Worm (Caenorhabditis elegans) whole organism, young adult: ENCODE measurements around the gene C02F5.10.

ENCODE experiments used
- B0019.2 ChIP-seq: fragments of 200-800 bp; sonication (Bioruptor generic); conservative IDR thresholded peaks from 2 replicates; pipeline ENCODE4 v1.3.6; 2022; ENCODE audit warnings: missing genetic modification reagents, missing genetic modification characterization, missing compliant biosample characterization
- B0261.1 ChIP-seq: sonication (generic microtip); optimal IDR thresholded peaks from 2 replicates; lab custom pipeline; 2016; ENCODE audit warnings: mild to moderate bottlenecking, missing genetic modification characterization, moderate library complexity, missing compliant biosample characterization
- C17E4.6 ChIP-seq: fragments of 200-800 bp; sonication (Bioruptor generic); IDR thresholded peaks from 2 replicates; pipeline ENCODE4 v1.3.6; 2022; ENCODE audit warnings: missing genetic modification reagents, missing genetic modification characterization, missing compliant biosample characterization
- D2030.7 ChIP-seq: fragments of 200-800 bp; sonication (Bioruptor generic); IDR thresholded peaks from 2 replicates; pipeline ENCODE4 v1.3.6; 2022; ENCODE audit warnings: missing genetic modification reagents, missing genetic modification characterization, missing compliant biosample characterization
- F33H1.4 ChIP-seq: fragments of 200-800 bp; sonication (Bioruptor generic); IDR thresholded peaks from 2 replicates; pipeline ENCODE4 v1.3.6; 2022; ENCODE audit warnings: missing genetic modification reagents, missing genetic modification characterization, missing compliant biosample characterization
- F39B2.1 ChIP-seq: fragments of 200-800 bp; sonication (Bioruptor generic); IDR thresholded peaks from 2 replicates; pipeline ENCODE4 v1.3.6; 2022; ENCODE audit warnings: missing genetic modification reagents, missing genetic modification characterization, missing compliant biosample characterization
- F55B11.4 ChIP-seq: sonication (generic microtip); optimal IDR thresholded peaks from 2 replicates; lab custom pipeline; 2016; ENCODE audit warnings: missing compliant biosample characterization, missing genetic modification characterization, borderline replicate concordance; ENCODE audit not compliant: insufficient read depth
- F57A8.1 ChIP-seq: fragments of 200-800 bp; sonication (Bioruptor generic); optimal IDR thresholded peaks from 2 replicates; lab custom pipeline; 2018; ENCODE audit warnings: mild to moderate bottlenecking, missing genetic modification characterization, moderate library complexity, missing compliant biosample characterization
- F57C9.4 ChIP-seq: sonication (generic microtip); optimal IDR thresholded peaks from 2 replicates; lab custom pipeline; 2017; ENCODE audit warnings: mild to moderate bottlenecking, missing genetic modification characterization, missing compliant biosample characterization
- T07F8.4 ChIP-seq: sonication (generic microtip); optimal IDR thresholded peaks from 2 replicates; lab custom pipeline; 2016; ENCODE audit warnings: mild to moderate bottlenecking, missing genetic modification characterization, moderate library complexity, missing compliant biosample characterization
- Y79H2A.3 ChIP-seq: fragments of 200-800 bp; sonication (Bioruptor generic); conservative IDR thresholded peaks from 2 replicates; pipeline ENCODE4 v1.3.6; 2022; ENCODE audit warnings: missing genetic modification reagents, missing genetic modification characterization, missing compliant biosample characterization
- ama-1 ChIP-seq, 3 experiments: fragments of 150-350 bp in 1 of 3; sonication (generic microtip) in 2 of 3; optimal IDR thresholded peaks; 2 replicates each; lab custom pipeline; 2014 to 2018; ENCODE audit warnings: missing biosample characterization in 2 of 3, missing genetic modification characterization in 2 of 3, missing genetic modification reagents in 2 of 3
- aptf-3 ChIP-seq: fragments of 200-800 bp; sonication (Bioruptor generic); IDR thresholded peaks from 2 replicates; pipeline ENCODE4 v1.3.6; 2022; ENCODE audit warnings: missing genetic modification characterization, missing compliant biosample characterization
- athp-1 ChIP-seq: sonication (generic microtip); optimal IDR thresholded peaks from 2 replicates; lab custom pipeline; 2017; ENCODE audit warnings: mild to moderate bottlenecking, missing genetic modification characterization, missing compliant biosample characterization
- attf-5 ChIP-seq: fragments of 200-800 bp; sonication (Bioruptor generic); optimal IDR thresholded peaks from 2 replicates; lab custom pipeline; 2018; ENCODE audit warnings: mild to moderate bottlenecking, missing genetic modification characterization, missing compliant biosample characterization
- bed-1 ChIP-seq: fragments of 200-800 bp; sonication (Bioruptor generic); IDR thresholded peaks from 2 replicates; pipeline ENCODE4 v1.3.6; 2022; ENCODE audit warnings: missing genetic modification reagents, missing genetic modification characterization, missing compliant biosample characterization
- cebp-1 ChIP-seq, 2 experiments: fragments of 200-800 bp in 1 of 2; sonication (Bioruptor generic) in 1 of 2; sonication (generic microtip) in 1 of 2; IDR thresholded peaks in 1 of 2; optimal IDR thresholded peaks in 1 of 2; 2 replicates each; pipeline versions ENCODE4 v1.3.6 to Lab custom; 2017 to 2022; ENCODE audit warnings: missing compliant biosample characterization in 2 of 2, missing genetic modification characterization in 2 of 2, mild to moderate bottlenecking in 1 of 2, missing genetic modification reagents in 1 of 2, moderate library complexity in 1 of 2
- ceh-91 ChIP-seq: fragments of 200-800 bp; sonication (Bioruptor generic); IDR thresholded peaks from 2 replicates; pipeline ENCODE4 v1.3.6; 2022; ENCODE audit warnings: missing genetic modification reagents, missing genetic modification characterization, missing compliant biosample characterization
- egl-18 ChIP-seq: fragments of 200-800 bp; sonication (Bioruptor generic); IDR thresholded peaks from 2 replicates; pipeline ENCODE4 v1.3.6; 2022; ENCODE audit warnings: missing genetic modification reagents, missing genetic modification characterization, missing compliant biosample characterization
- ets-4 ChIP-seq: fragments of 200-800 bp; sonication (Bioruptor generic); optimal IDR thresholded peaks from 2 replicates; lab custom pipeline; 2018; ENCODE audit warnings: mild to moderate bottlenecking, missing genetic modification characterization, missing compliant biosample characterization
- him-1 ChIP-seq: sonication (generic microtip); optimal IDR thresholded peaks from 2 replicates; lab custom pipeline; 2016; ENCODE audit warnings: missing genotype, missing genetic modification reagents, missing genetic modification characterization, missing compliant biosample characterization
- hlh-12 ChIP-seq: sonication (generic microtip); optimal IDR thresholded peaks from 2 replicates; lab custom pipeline; 2016; ENCODE audit warnings: missing genetic modification characterization, missing compliant biosample characterization
- hlh-26 ChIP-seq: fragments of 200-800 bp; sonication (Bioruptor generic); conservative IDR thresholded peaks from 2 replicates; pipeline ENCODE4 v1.3.6; 2022; ENCODE audit warnings: missing genetic modification reagents, missing genetic modification characterization, missing compliant biosample characterization
- hmg-20 ChIP-seq: fragments of 200-800 bp; sonication (Bioruptor generic); IDR thresholded peaks from 2 replicates; pipeline ENCODE4 v1.3.6; 2022; ENCODE audit warnings: missing genetic modification reagents, missing genetic modification characterization, missing compliant biosample characterization
- hsf-1 ChIP-seq: fragments of 200-800 bp; sonication (Bioruptor generic); IDR thresholded peaks from 2 replicates; pipeline ENCODE4 v1.3.6; 2022; ENCODE audit warnings: missing genetic modification reagents, missing genetic modification characterization, missing compliant biosample characterization
- let-607 ChIP-seq, 2 experiments: fragments of 200-800 bp in 1 of 2; sonication (Bioruptor generic) in 1 of 2; sonication (generic microtip) in 1 of 2; optimal IDR thresholded peaks; 2 replicates each; lab custom pipeline; 2016 to 2018; ENCODE audit warnings: mild to moderate bottlenecking in 2 of 2, missing compliant biosample characterization in 2 of 2, missing genetic modification characterization in 2 of 2, moderate library complexity in 2 of 2, missing genotype in 1 of 2
- lin-54 ChIP-seq: fragments of 200-800 bp; sonication (Bioruptor generic); optimal IDR thresholded peaks from 2 replicates; lab custom pipeline; 2018; ENCODE audit warnings: mild to moderate bottlenecking, missing genetic modification characterization, missing compliant biosample characterization
- madf-10 ChIP-seq: sonication (generic microtip); optimal IDR thresholded peaks from 2 replicates; lab custom pipeline; 2016; ENCODE audit warnings: mild to moderate bottlenecking, missing genetic modification characterization, missing compliant biosample characterization
- mes-4 ChIP-seq: sonication (generic microtip); optimal IDR thresholded peaks from 2 replicates; lab custom pipeline; 2016; ENCODE audit warnings: missing genotype, missing genetic modification characterization, missing compliant biosample characterization
- mxl-1 ChIP-seq: sonication (generic microtip); optimal IDR thresholded peaks from 2 replicates; lab custom pipeline; 2016; ENCODE audit warnings: missing genetic modification characterization, missing compliant biosample characterization
- nhr-120 ChIP-seq: fragments of 200-800 bp; sonication (Bioruptor generic); IDR thresholded peaks from 2 replicates; pipeline ENCODE4 v1.3.6; 2022; ENCODE audit warnings: missing genetic modification characterization, missing compliant biosample characterization
- nhr-80 ChIP-seq: sonication (generic microtip); optimal IDR thresholded peaks from 2 replicates; lab custom pipeline; 2016; ENCODE audit warnings: missing genetic modification characterization, missing compliant biosample characterization
- nhr-90 ChIP-seq: sonication (generic microtip); optimal IDR thresholded peaks from 2 replicates; lab custom pipeline; 2016; ENCODE audit warnings: missing genotype, mild to moderate bottlenecking, missing genetic modification characterization, missing compliant biosample characterization
- pbrm-1 ChIP-seq: fragments of 200-800 bp; sonication (Bioruptor generic); IDR thresholded peaks from 2 replicates; pipeline ENCODE4 v1.3.6; 2022; ENCODE audit warnings: missing genetic modification reagents, missing genetic modification characterization, missing compliant biosample characterization
- pha-4 ChIP-seq: fragments of 150-350 bp; sonication (generic microtip); optimal IDR thresholded peaks from 2 replicates; lab custom pipeline; 2014; ENCODE audit warnings: missing biosample characterization, missing genetic modification reagents, missing genetic modification characterization
- repo-1 ChIP-seq: sonication (generic microtip); optimal IDR thresholded peaks from 2 replicates; lab custom pipeline; 2017; ENCODE audit warnings: mild to moderate bottlenecking, missing genetic modification characterization, missing compliant biosample characterization
- rpc-1 ChIP-seq, 2 experiments: fragments of 150-350 bp in 1 of 2; sonication (generic microtip) in 1 of 2; optimal IDR thresholded peaks; 2 replicates each; lab custom pipeline; 2014 to 2018; ENCODE audit warnings: missing biosample characterization in 1 of 2, missing genetic modification characterization in 1 of 2, missing genetic modification reagents in 1 of 2, missing genotype in 1 of 2
- snpc-1.1 ChIP-seq: sonication (generic microtip); optimal IDR thresholded peaks from 2 replicates; lab custom pipeline; 2017; ENCODE audit warnings: missing genetic modification characterization, mild to moderate bottlenecking, missing compliant biosample characterization, antibody characterized with exemption, moderate library complexity, missing genotype, missing genetic modification reagents; ENCODE audit not compliant: insufficient read depth
- tbx-9 ChIP-seq: sonication (generic microtip); optimal IDR thresholded peaks from 2 replicates; lab custom pipeline; 2016; ENCODE audit warnings: borderline replicate concordance, missing genetic modification characterization, inconsistent platforms, missing compliant biosample characterization
- tlf-1 ChIP-seq: fragments of 200-800 bp; sonication (Bioruptor generic); optimal IDR thresholded peaks from 2 replicates; lab custom pipeline; 2018; ENCODE audit warnings: mild to moderate bottlenecking, missing genetic modification characterization, missing compliant biosample characterization
- unc-62 ChIP-seq: fragments of 150-350 bp; optimal IDR thresholded peaks from 2 replicates; lab custom pipeline; 2014; ENCODE audit warnings: missing biosample characterization, missing genetic modification reagents, missing genetic modification characterization
- ztf-26 ChIP-seq: sonication (generic microtip); optimal IDR thresholded peaks from 2 replicates; lab custom pipeline; 2017; ENCODE audit warnings: missing genetic modification characterization, missing compliant biosample characterization
- ztf-28 ChIP-seq: fragments of 200-800 bp; sonication (Bioruptor generic); IDR thresholded peaks from 2 replicates; pipeline ENCODE4 v1.3.6; 2022; ENCODE audit warnings: missing genetic modification reagents, missing genetic modification characterization, missing compliant biosample characterization

The C02F5.10 gene

DNA sequence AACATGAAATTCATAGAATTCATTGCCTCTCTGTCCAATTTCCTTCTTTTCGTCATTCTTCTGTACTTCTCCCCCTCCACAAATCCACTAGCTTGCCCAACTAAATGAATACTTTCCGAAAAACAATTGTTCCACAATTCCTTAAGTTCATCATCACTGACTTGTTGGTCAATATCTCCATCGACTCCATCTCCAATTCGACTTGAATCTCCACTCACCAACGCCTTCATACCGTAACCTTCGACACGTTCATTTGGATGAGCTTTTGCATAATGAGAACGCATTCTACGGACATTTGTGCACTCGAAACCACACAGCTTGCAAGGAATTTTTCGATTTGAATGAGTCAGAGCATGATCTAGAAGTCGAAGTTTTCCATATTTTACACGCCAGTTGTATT, 8.3 kb downstream of the C02F5.10 start:
- TF ChIP-seq B0019.2 (GFP tag; lab: Robert Waterston, UW): no peak
- TF ChIP-seq D2030.7 (GFP tag; lab: Robert Waterston, UW): no peak
- TF ChIP-seq F57A8.1 (GFP tag; lab: Kevin White, UChicago): no peak
- TF ChIP-seq ztf-28 (GFP tag; lab: Robert Waterston, UW): no peak
- TF ChIP-seq T07F8.4 (tag; lab: Kevin White, UChicago): no peak
- TF ChIP-seq attf-5 (GFP tag; lab: Kevin White, UChicago): no peak
- TF ChIP-seq hlh-26 (GFP tag; lab: Robert Waterston, UW): no peak
- no peak for TF ChIP-seq ceh-91 (GFP tag; lab: Robert Waterston, UW)
- TF ChIP-seq tbx-9 (tag; lab: Kevin White, UChicago): no peak
- no peak for TF ChIP-seq mes-4 (tag; lab: Kevin White, UChicago)
- TF ChIP-seq hlh-12 (tag; lab: Kevin White, UChicago): no peak
- no peak for TF ChIP-seq repo-1
- TF ChIP-seq tlf-1 (GFP tag; lab: Kevin White, UChicago): no peak
- no peak for TF ChIP-seq hsf-1 (GFP tag; lab: Robert Waterston, UW)
- TF ChIP-seq mxl-1 (tag; lab: Kevin White, UChicago): no peak
- TF ChIP-seq snpc-1.1: no peak
- TF ChIP-seq nhr-120 (GFP tag; lab: Robert Waterston, UW): no peak
- TF ChIP-seq aptf-3 (GFP tag; lab: Robert Waterston, UW): no peak
- no peak for TF ChIP-seq bed-1 (GFP tag; lab: Robert Waterston, UW)

DNA sequence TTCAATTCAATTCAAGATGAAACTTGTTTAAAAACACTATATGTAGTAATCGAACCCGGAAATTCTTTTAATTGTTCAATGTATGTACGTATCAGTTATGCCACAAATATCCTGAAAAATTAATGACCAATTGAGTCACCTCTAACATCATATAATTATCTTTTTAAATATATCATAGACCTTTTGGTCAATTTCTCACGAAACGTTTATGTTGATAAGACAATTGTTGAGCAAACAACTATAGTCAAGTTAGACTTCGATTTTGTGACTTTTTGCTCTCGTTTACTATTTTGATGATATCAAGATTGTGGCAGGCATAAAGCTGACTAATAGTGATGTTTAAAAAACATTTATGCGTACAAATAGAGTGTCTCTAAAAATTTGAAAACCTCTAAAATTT, 9.0 kb downstream of the C02F5.10 start:
- TF ChIP-seq F33H1.4 (GFP tag; lab: Robert Waterston, UW) (no peak), nhr-80 (tag; lab: Kevin White, UChicago) (peak; percentile 28)

DNA sequence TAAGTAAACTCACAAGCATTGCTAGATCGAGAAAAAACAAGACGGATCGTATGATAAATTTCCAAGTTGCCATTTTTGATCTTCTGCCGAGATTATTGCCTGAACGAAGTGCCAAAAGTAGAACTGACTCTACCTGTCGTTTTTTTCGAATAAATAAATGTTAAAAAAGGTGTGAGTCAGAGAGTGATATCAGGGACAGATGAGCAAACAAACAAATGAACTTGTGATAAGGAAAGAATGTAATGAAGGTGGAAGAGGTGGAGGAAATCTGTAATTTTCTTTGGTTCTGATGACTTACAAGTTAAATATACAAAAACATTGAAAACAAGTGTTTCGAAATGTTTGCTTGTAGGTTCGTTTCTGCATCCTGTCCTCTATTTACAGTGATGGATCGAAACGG, 10.0 kb downstream of the C02F5.10 start, which contains the start of gene tsp-1:
tsp-1 (minus strand) TSS at position 99 of the 400 bp plus-strand sequence.
- TF ChIP-seq ztf-26 (tag; lab: Kevin White, UChicago) (no peak), T07F8.4 (tag; lab: Kevin White, UChicago) (no peak), egl-18 (no peak), C17E4.6 (no peak), nhr-90 (tag; lab: Kevin White, UChicago) (no peak), F39B2.1 (GFP tag; lab: Robert Waterston, UW) (no peak), F57C9.4 (tag; lab: Kevin White, UChicago) (no peak), unc-62 (GFP tag; lab: Kevin White, UChicago) (no peak)

DNA sequence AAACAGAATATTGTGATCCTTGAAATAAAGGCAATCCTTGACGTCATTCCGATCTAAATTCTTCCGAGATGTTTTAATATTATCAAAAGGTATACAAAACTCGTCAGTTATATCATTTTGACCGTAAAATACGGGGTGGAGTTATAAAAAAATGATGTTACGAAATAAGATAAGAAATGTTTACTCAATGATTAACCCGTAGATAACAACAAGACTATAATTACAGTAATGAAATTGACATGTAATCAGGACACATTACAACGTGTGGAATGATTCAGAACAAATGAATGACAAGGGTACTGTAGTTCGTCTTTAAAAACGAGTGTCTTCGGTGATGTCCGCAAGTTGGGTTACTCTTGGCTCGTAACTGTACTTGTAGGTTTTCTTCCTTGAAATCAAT, 11.5 kb downstream of the C02F5.10 start, which contains the start of gene tsp-2:
tsp-2 (minus strand) TSS at position 109 of the 400 bp plus-strand sequence.
- TF ChIP-seq rpc-1 (optimal IDR thresholded peaks at IDR 0.05; lab: Kevin White, UChicago) (no peak), rpc-1 (tag; optimal IDR thresholded peaks at IDR 0.05; lab: Kevin White, UChicago) (no peak), nhr-80 (tag; lab: Kevin White, UChicago) (peak; percentile 79), pha-4 (tag; lab: Kevin White, UChicago) (peak; percentile 47), madf-10 (tag; lab: Kevin White, UChicago) (no peak), F57C9.4 (tag; lab: Kevin White, UChicago) (no peak), athp-1 (tag; lab: Kevin White, UChicago) (no peak), lin-54 (GFP tag; lab: Kevin White, UChicago) (no peak), Y79H2A.3 (no peak), hlh-12 (tag; lab: Kevin White, UChicago) (no peak), aptf-3 (GFP tag; lab: Robert Waterston, UW) (no peak), F55B11.4 (tag; lab: Kevin White, UChicago) (no peak), ama-1 (optimal IDR thresholded peaks at IDR 0.05; lab: Kevin White, UChicago) (no peak), ama-1 (GFP tag; optimal IDR thresholded peaks at IDR 0.05; lab: Kevin White, UChicago) (no peak), pbrm-1 (GFP tag; lab: Robert Waterston, UW) (no peak), B0261.1 (tag; lab: Kevin White, UChicago) (no peak), ets-4 (GFP tag; lab: Kevin White, UChicago) (no peak), let-607 (tag; optimal IDR thresholded peaks at IDR 0.05; lab: Kevin White, UChicago) (no peak), cebp-1 (GFP tag; IDR thresholded peaks at IDR 0.05; lab: Robert Waterston, UW) (peak; percentile 15; the same call in 1 of the 2 replicates), cebp-1 (tag; optimal IDR thresholded peaks at IDR 0.05; lab: Kevin White, UChicago) (peak; percentile 68), him-1 (tag; lab: Kevin White, UChicago) (no peak), hmg-20 (GFP tag; lab: Robert Waterston, UW) (no peak)
